Fruit fly (Drosophila melanogaster): ENCODE data around the gene CG8036.

Gene CG8036

dm6 chr3R:8669029-8669707 lies 1.5 kb downstream of the CG8036 start (continued):
- peak; percentile 99 for TF ChIP-seq CG18599 (GFP tag; optimal IDR thresholded peaks at IDR 0.05)
- no peak for TF ChIP-seq fru (optimal IDR thresholded peaks at IDR 0.05)
- peak; percentile 81 for TF ChIP-seq CG30020 (tag; optimal IDR thresholded peaks at IDR 0.05)
- TF ChIP-seq CG10979 (tag; optimal IDR thresholded peaks at IDR 0.05) = peak; percentile 98
- peak; percentile 93 for TF ChIP-seq CG1024 (GFP tag; IDR thresholded peaks at IDR 0.05)
- peak; percentile 91 for TF ChIP-seq gt (GFP tag; IDR thresholded peaks at IDR 0.05)
- TF ChIP-seq Xbp1 (GFP tag; optimal IDR thresholded peaks at IDR 0.05) = peak; percentile 98
- TF ChIP-seq NFAT (GFP tag; IDR thresholded peaks at IDR 0.05) = peak; percentile 92
- peak in 1 of 2 experiments; percentile 64 for TF ChIP-seq tll (GFP tag; optimal IDR thresholded peaks at IDR 0.05)
- TF ChIP-seq Myb (GFP tag; optimal IDR thresholded peaks at IDR 0.05) = peak; percentile 88
- TF ChIP-seq CG13123 (GFP tag; optimal IDR thresholded peaks at IDR 0.05) = peak; percentile 96
- peak; percentile 84 for TF ChIP-seq CG17912 (GFP tag; optimal IDR thresholded peaks at IDR 0.05)
- peak; percentile 94 for TF ChIP-seq CG18764 (GFP tag; optimal IDR thresholded peaks at IDR 0.05)
- TF ChIP-seq CG9876 (GFP tag; optimal IDR thresholded peaks at IDR 0.05) = peak; percentile 86
- peak; percentile 97 for TF ChIP-seq CG12744 (GFP tag; optimal IDR thresholded peaks at IDR 0.05)
- TF ChIP-seq CG7987 (GFP tag; optimal IDR thresholded peaks at IDR 0.05) = peak; percentile 96
- TF ChIP-seq Dref (GFP tag; IDR thresholded peaks at IDR 0.05) = peak; percentile 72
- TF ChIP-seq Hr78 (GFP tag; optimal IDR thresholded peaks at IDR 0.05) = peak in 1 of 2 experiments; percentile 89
- peak; percentile 94 for TF ChIP-seq sens-2 (GFP tag; IDR thresholded peaks at IDR 0.05)
- TF ChIP-seq fu2 (GFP tag; optimal IDR thresholded peaks at IDR 0.05) = peak; percentile 94
- TF ChIP-seq CG8944 (GFP tag; optimal IDR thresholded peaks at IDR 0.05) = peak; percentile 95
- peak; percentile 96 for TF ChIP-seq Nf-YA (GFP tag; IDR thresholded peaks at IDR 0.05)
- peak; percentile 99 for TF ChIP-seq CG12659 (GFP tag; optimal IDR thresholded peaks at IDR 0.05)
- TF ChIP-seq Sin3A (optimal IDR thresholded peaks at IDR 0.05) = no peak
- peak; percentile 94 for TF ChIP-seq CG11456 (GFP tag; IDR thresholded peaks at IDR 0.05)
- peak; percentile 84 for TF ChIP-seq CG11560 (tag; IDR thresholded peaks at IDR 0.05)
- peak; percentile 94 for TF ChIP-seq Taf1 (GFP tag; IDR thresholded peaks at IDR 0.05)
- TF ChIP-seq unpg (GFP tag; optimal IDR thresholded peaks at IDR 0.05) = peak; percentile 99
- TF ChIP-seq CG11504 (tag; optimal IDR thresholded peaks at IDR 0.05) = peak; percentile 97
- TF ChIP-seq MESR4 (GFP tag; optimal IDR thresholded peaks at IDR 0.05) = peak; percentile 81
- peak; percentile 80; the same call in 2 of the 3 replicates for TF ChIP-seq jigr1 (GFP tag; IDR thresholded peaks at IDR 0.05)
- peak; percentile 95 for TF ChIP-seq Atf-2 (GFP tag; optimal IDR thresholded peaks at IDR 0.05)
- peak; percentile 91 for TF ChIP-seq shn (GFP tag; optimal IDR thresholded peaks at IDR 0.05)
- TF ChIP-seq CG7839 (tag; optimal IDR thresholded peaks at IDR 0.05) = peak; percentile 98
- no peak for TF ChIP-seq hth (optimal IDR thresholded peaks at IDR 0.05)
- TF ChIP-seq CG4707 (GFP tag; optimal IDR thresholded peaks at IDR 0.05) = peak; percentile 95
- peak; percentile 98 for TF ChIP-seq fd64A (GFP tag; optimal IDR thresholded peaks at IDR 0.05)
- peak; percentile 98 for TF ChIP-seq CG2875 (GFP tag; optimal IDR thresholded peaks at IDR 0.05)
- TF ChIP-seq BEAF-32 (GFP tag; optimal IDR thresholded peaks at IDR 0.05) = peak; percentile 72
- peak; percentile 96 for TF ChIP-seq CG12104 (GFP tag; optimal IDR thresholded peaks at IDR 0.05)
- peak; percentile 82 for TF ChIP-seq amos (GFP tag; IDR thresholded peaks at IDR 0.05; ENCODE audit: partially characterized antibody)
- TF ChIP-seq Mrtf (GFP tag; IDR thresholded peaks at IDR 0.05) = peak; percentile 93
- peak; percentile 98 for TF ChIP-seq tap (tag; optimal IDR thresholded peaks at IDR 0.05)
- TF ChIP-seq CG9609 (GFP tag; optimal IDR thresholded peaks at IDR 0.05) = peak; percentile 95
- no peak for TF ChIP-seq CG8478 (optimal IDR thresholded peaks at IDR 0.05)
- peak; percentile 97 for TF ChIP-seq Chrac-16 (GFP tag; optimal IDR thresholded peaks at IDR 0.05)
- peak; percentile 51; the same call in 1 of the 2 replicates for TF ChIP-seq Dip2 (GFP tag; IDR thresholded peaks at IDR 0.05)
- peak; percentile 99 for TF ChIP-seq CG2712 (tag; optimal IDR thresholded peaks at IDR 0.05)
- TF ChIP-seq crc (GFP tag; optimal IDR thresholded peaks at IDR 0.05) = peak; percentile 96
- TF ChIP-seq lmd (GFP tag; IDR thresholded peaks at IDR 0.05) = peak; percentile 94
- TF ChIP-seq Oaz (GFP tag; IDR thresholded peaks at IDR 0.05) = peak; percentile 88

All from whole organism, embryonic.